Worm (Caenorhabditis elegans) whole organism, late embryonic: Measurements from ENCODE around the gene Y44A6D.5.

Experiments
- C08G9.2 ChIP-seq: sonication (generic microtip); optimal IDR thresholded peaks from 2 replicates; lab custom pipeline; 2016; ENCODE audit warnings: mild to moderate bottlenecking, missing genetic modification characterization, moderate library complexity, missing compliant biosample characterization
- C38D4.7 ChIP-seq: fragments of 200-800 bp; sonication (Bioruptor generic); optimal IDR thresholded peaks from 2 replicates; lab custom pipeline; 2018; ENCODE audit warnings: mild to moderate bottlenecking, missing genetic modification characterization, moderate library complexity, missing compliant biosample characterization
- K02D7.2 ChIP-seq: sonication (generic microtip); optimal IDR thresholded peaks from 2 replicates; lab custom pipeline; 2017; ENCODE audit warnings: mild to moderate bottlenecking, missing genetic modification characterization, missing compliant biosample characterization
- Y22D7AL.16 ChIP-seq: sonication (generic microtip); optimal IDR thresholded peaks from 2 replicates; lab custom pipeline; 2016; ENCODE audit warnings: missing genetic modification characterization, missing compliant biosample characterization
- ama-1 ChIP-seq: fragments of 150-350 bp; optimal IDR thresholded peaks from 2 replicates; lab custom pipeline; 2014
- ceh-18 ChIP-seq: sonication (generic microtip); optimal IDR thresholded peaks from 2 replicates; lab custom pipeline; 2016; ENCODE audit warnings: missing genetic modification characterization, missing compliant biosample characterization
- ceh-22 ChIP-seq: sonication (generic microtip); optimal IDR thresholded peaks from 2 replicates; lab custom pipeline; 2017; ENCODE audit warnings: missing biosample characterization, missing genetic modification characterization
- ceh-30 ChIP-seq: fragments of 150-350 bp; optimal IDR thresholded peaks from 2 replicates; lab custom pipeline; 2014; ENCODE audit warnings: missing biosample characterization, missing genetic modification characterization
- ceh-31 ChIP-seq: sonication (generic microtip); optimal IDR thresholded peaks from 2 replicates; lab custom pipeline; 2016; ENCODE audit warnings: missing genetic modification characterization, missing compliant biosample characterization
- ceh-34 ChIP-seq: sonication (generic microtip); optimal IDR thresholded peaks from 2 replicates; lab custom pipeline; 2016; ENCODE audit warnings: mild to moderate bottlenecking, missing genetic modification characterization, missing compliant biosample characterization
- ceh-48 ChIP-seq: sonication (generic microtip); optimal IDR thresholded peaks from 2 replicates; lab custom pipeline; 2016; ENCODE audit warnings: missing genetic modification characterization, inconsistent platforms, missing compliant biosample characterization
- ceh-9 ChIP-seq: sonication (generic microtip); optimal IDR thresholded peaks from 2 replicates; lab custom pipeline; 2016; ENCODE audit warnings: mild to moderate bottlenecking, missing genetic modification characterization, inconsistent platforms, missing compliant biosample characterization
- dve-1 ChIP-seq: sonication (generic microtip); optimal IDR thresholded peaks from 2 replicates; lab custom pipeline; 2017; ENCODE audit warnings: antibody characterized with exemption, mild to moderate bottlenecking, missing genetic modification characterization, missing compliant biosample characterization
- elt-2 ChIP-seq: sonication (generic microtip); optimal IDR thresholded peaks from 2 replicates; lab custom pipeline; 2016; ENCODE audit warnings: missing genetic modification reagents, missing genetic modification characterization, missing compliant biosample characterization
- fax-1 ChIP-seq: sonication (generic microtip); optimal IDR thresholded peaks from 2 replicates; lab custom pipeline; 2016; ENCODE audit warnings: missing genotype, missing genetic modification characterization, missing compliant biosample characterization
- fkh-6 ChIP-seq: sonication (generic microtip); optimal IDR thresholded peaks from 2 replicates; lab custom pipeline; 2016; ENCODE audit warnings: missing genetic modification characterization, missing compliant biosample characterization
- gmeb-2 ChIP-seq: sonication (generic microtip); optimal IDR thresholded peaks from 2 replicates; lab custom pipeline; 2016; ENCODE audit warnings: missing genetic modification characterization, inconsistent platforms, missing compliant biosample characterization
- hlh-15 ChIP-seq: sonication (generic microtip); optimal IDR thresholded peaks from 2 replicates; lab custom pipeline; 2016; ENCODE audit warnings: missing genetic modification characterization, missing compliant biosample characterization
- hlh-30 ChIP-seq: sonication (generic microtip); optimal IDR thresholded peaks from 2 replicates; lab custom pipeline; 2017; ENCODE audit warnings: antibody characterized with exemption, missing genetic modification characterization, missing compliant biosample characterization; ENCODE audit not compliant: insufficient read depth
- lim-6 ChIP-seq: sonication (generic microtip); optimal IDR thresholded peaks from 2 replicates; lab custom pipeline; 2016; ENCODE audit warnings: missing genetic modification characterization, missing compliant biosample characterization
- lin-11 ChIP-seq: fragments of 200-800 bp; sonication (Bioruptor generic); optimal IDR thresholded peaks from 2 replicates; lab custom pipeline; 2018; ENCODE audit warnings: mild to moderate bottlenecking, missing genetic modification characterization, missing compliant biosample characterization
- nfya-1 ChIP-seq: sonication (generic microtip); optimal IDR thresholded peaks from 2 replicates; lab custom pipeline; 2017; ENCODE audit warnings: missing genetic modification characterization, mild to moderate bottlenecking, missing compliant biosample characterization, antibody characterized with exemption, moderate library complexity
- odd-2 ChIP-seq: sonication (generic microtip); optimal IDR thresholded peaks from 2 replicates; lab custom pipeline; 2017; ENCODE audit warnings: antibody characterized with exemption, mild to moderate bottlenecking, missing genetic modification characterization, missing compliant biosample characterization
- pat-9 ChIP-seq: fragments of 200-800 bp; sonication (Bioruptor generic); optimal IDR thresholded peaks from 2 replicates; lab custom pipeline; 2018; ENCODE audit warnings: mild to moderate bottlenecking, missing genetic modification characterization, moderate library complexity, missing compliant biosample characterization
- pax-1 ChIP-seq: fragments of 150-350 bp; optimal IDR thresholded peaks from 2 replicates; lab custom pipeline; 2014; ENCODE audit warnings: missing biosample characterization, missing genetic modification characterization
- pha-2 ChIP-seq: sonication (generic microtip); optimal IDR thresholded peaks from 2 replicates; lab custom pipeline; 2017; ENCODE audit warnings: mild to moderate bottlenecking, missing genetic modification characterization, missing compliant biosample characterization
- pqm-1 ChIP-seq: sonication (generic microtip); optimal IDR thresholded peaks from 2 replicates; lab custom pipeline; 2016; ENCODE audit warnings: missing genetic modification characterization, missing compliant biosample characterization
- ref-2 ChIP-seq: sonication (generic microtip); optimal IDR thresholded peaks from 2 replicates; lab custom pipeline; 2016; ENCODE audit warnings: missing genetic modification characterization, missing compliant biosample characterization
- rnt-1 ChIP-seq: sonication (generic microtip); optimal IDR thresholded peaks from 2 replicates; lab custom pipeline; 2016; ENCODE audit warnings: missing genetic modification characterization, missing compliant biosample characterization
- sox-2 ChIP-seq: fragments of 200-800 bp; sonication (Bioruptor generic); IDR thresholded peaks from 2 replicates; pipeline ENCODE4 v1.3.6; 2022; ENCODE audit warnings: missing genetic modification reagents, missing genetic modification characterization, missing compliant biosample characterization
- tbx-2 ChIP-seq: sonication (generic microtip); optimal IDR thresholded peaks from 2 replicates; lab custom pipeline; 2016; ENCODE audit warnings: missing genetic modification characterization, missing compliant biosample characterization
- tbx-7 ChIP-seq: sonication (generic microtip); optimal IDR thresholded peaks from 2 replicates; lab custom pipeline; 2016; ENCODE audit warnings: missing genotype, missing genetic modification characterization, missing compliant biosample characterization
- ttx-3 ChIP-seq: sonication (generic microtip); optimal IDR thresholded peaks from 2 replicates; lab custom pipeline; 2016; ENCODE audit warnings: missing genetic modification reagents, missing genetic modification characterization, missing compliant biosample characterization
- unc-3 ChIP-seq, 2 experiments: fragments of 200-800 bp in 1 of 2; sonication (Bioruptor generic) in 1 of 2; sonication (generic microtip) in 1 of 2; conservative IDR thresholded peaks in 1 of 2; optimal IDR thresholded peaks in 1 of 2; 2 replicates each; pipeline versions ENCODE4 v1.3.6 to Lab custom; 2016 to 2022; ENCODE audit warnings: missing compliant biosample characterization in 2 of 2, missing genetic modification characterization in 2 of 2, missing genetic modification reagents in 1 of 2
- unc-42 ChIP-seq: sonication (generic microtip); optimal IDR thresholded peaks from 2 replicates; lab custom pipeline; 2016; ENCODE audit warnings: missing genotype, missing genetic modification characterization, missing compliant biosample characterization
- unc-55 ChIP-seq: sonication (generic microtip); optimal IDR thresholded peaks from 2 replicates; lab custom pipeline; 2017; ENCODE audit warnings: missing biosample characterization, missing genetic modification reagents, missing genetic modification characterization
- unc-86 ChIP-seq: sonication (generic microtip); optimal IDR thresholded peaks from 2 replicates; lab custom pipeline; 2016; ENCODE audit warnings: missing genetic modification characterization, missing compliant biosample characterization
- zip-5 ChIP-seq: sonication (generic microtip); optimal IDR thresholded peaks from 2 replicates; lab custom pipeline; 2016; ENCODE audit warnings: missing genetic modification characterization, missing compliant biosample characterization
- ztf-16 ChIP-seq: sonication (generic microtip); optimal IDR thresholded peaks from 2 replicates; lab custom pipeline; 2017; ENCODE audit warnings: missing genetic modification characterization, missing compliant biosample characterization

Gene Y44A6D.5

ce11 chrV:20802906-20803305 is at the start of gene Y44A6D.5:
Y44A6D.5 (minus strand) TSS chrV:20803006.
- TF ChIP-seq ceh-34 (tag; lab: Kevin White, UChicago) = no peak
- TF ChIP-seq odd-2 (tag; lab: Kevin White, UChicago) = no peak
- no peak for TF ChIP-seq ceh-9
- no peak for TF ChIP-seq hlh-30 (tag; lab: Kevin White, UChicago)
- TF ChIP-seq elt-2 (tag; lab: Kevin White, UChicago) = no peak
- no peak for TF ChIP-seq fkh-6
- TF ChIP-seq dve-1 = no peak
- no peak for TF ChIP-seq ama-1
- no peak for TF ChIP-seq Y22D7AL.16 (tag; lab: Kevin White, UChicago)

ce11 chrV:20851847-20852386 is 49.1 kb upstream of the Y44A6D.5 start, which contains the start of gene ndua-1:
ndua-1 (minus strand) TSS chrV:20851897.
- peak; percentile 74 for TF ChIP-seq pha-2 (tag; lab: Kevin White, UChicago)
- peak; percentile 33 for TF ChIP-seq tbx-2 (tag; lab: Kevin White, UChicago)
- TF ChIP-seq C08G9.2 (tag; lab: Kevin White, UChicago) = peak; percentile 50
- peak; percentile 73 for TF ChIP-seq unc-42 (tag; lab: Kevin White, UChicago)
- TF ChIP-seq nfya-1 = peak; percentile 37
- TF ChIP-seq gmeb-2 (tag; lab: Kevin White, UChicago) = no peak
- TF ChIP-seq ztf-16 = peak; percentile 20
- TF ChIP-seq ceh-31 = peak; percentile 52
- no peak for TF ChIP-seq C38D4.7 (GFP tag; lab: Kevin White, UChicago)
- TF ChIP-seq ceh-18 = no peak
- peak; percentile 9 for TF ChIP-seq elt-2 (tag; lab: Kevin White, UChicago)
- TF ChIP-seq ref-2 (tag; lab: Kevin White, UChicago) = peak; percentile 13
- peak; percentile 31 for TF ChIP-seq Y22D7AL.16 (tag; lab: Kevin White, UChicago)

ce11 chrV:20850580-20850979 is 47.8 kb upstream of the Y44A6D.5 start, which contains the start of gene clec-264:
clec-264 (minus strand) TSS chrV:20850701.
- peak; percentile 77 for TF ChIP-seq unc-55 (GFP tag; lab: Kevin White, UChicago)
- TF ChIP-seq unc-3 (GFP tag; conservative IDR thresholded peaks at IDR 0.05; lab: Robert Waterston, UW) = no peak
- TF ChIP-seq unc-3 (tag; optimal IDR thresholded peaks at IDR 0.05; lab: Kevin White, UChicago) = no peak
- TF ChIP-seq ceh-48 (tag; lab: Kevin White, UChicago) = no peak
- no peak for TF ChIP-seq zip-5 (tag; lab: Kevin White, UChicago)
- no peak for TF ChIP-seq gmeb-2 (tag; lab: Kevin White, UChicago)

- TF ChIP-seq fax-1 (tag; lab: Kevin White, UChicago) (no peak), ama-1 (peak; percentile 27)
Measured at ce11 chrV:20847743-20848229, 45.0 kb upstream of the Y44A6D.5 start.

ce11 chrV:20845524-20846208 is 42.9 kb upstream of the Y44A6D.5 start, which contains the start of the genes F31D4.2 and fkb-6:
F31D4.2 (minus strand) TSS chrV:20845546.
fkb-6 (plus strand) TSS chrV:20846158.
- TF ChIP-seq hlh-30 (tag; lab: Kevin White, UChicago) = peak; percentile 22
- no peak for TF ChIP-seq tbx-7 (tag; lab: Kevin White, UChicago)
- no peak for TF ChIP-seq hlh-15 (tag; lab: Kevin White, UChicago)
- TF ChIP-seq ceh-18 = no peak
- TF ChIP-seq unc-42 (tag; lab: Kevin White, UChicago) = peak; percentile 37
- peak; percentile 8 for TF ChIP-seq pax-1 (tag; lab: Kevin White, UChicago)
- no peak for TF ChIP-seq lim-6 (tag; lab: Kevin White, UChicago)
- no peak for TF ChIP-seq K02D7.2
- no peak for TF ChIP-seq ceh-22 (tag; lab: Kevin White, UChicago)
- no peak for TF ChIP-seq ceh-30 (tag; lab: Kevin White, UChicago)
- peak; percentile 53 for TF ChIP-seq tbx-2 (tag; lab: Kevin White, UChicago)
- no peak for TF ChIP-seq ttx-3 (tag; lab: Kevin White, UChicago)
- no peak for TF ChIP-seq ref-2 (tag; lab: Kevin White, UChicago)
- TF ChIP-seq C08G9.2 (tag; lab: Kevin White, UChicago) = no peak
- TF ChIP-seq zip-5 (tag; lab: Kevin White, UChicago) = no peak
- TF ChIP-seq unc-86 (tag; lab: Kevin White, UChicago) = peak; percentile 3
- peak; percentile 63 for TF ChIP-seq unc-55 (GFP tag; lab: Kevin White, UChicago)
- peak; percentile 81 for TF ChIP-seq nfya-1
- no peak for TF ChIP-seq gmeb-2 (tag; lab: Kevin White, UChicago)
- TF ChIP-seq ceh-31 = peak; percentile 9
- TF ChIP-seq fkh-6 = no peak
- TF ChIP-seq ceh-34 (tag; lab: Kevin White, UChicago) = peak; percentile 27
- peak; percentile 4 for TF ChIP-seq pha-2 (tag; lab: Kevin White, UChicago)
- TF ChIP-seq pqm-1 (tag; lab: Kevin White, UChicago) = no peak
- TF ChIP-seq rnt-1 (tag; lab: Kevin White, UChicago) = no peak
- TF ChIP-seq pat-9 (tag; lab: Kevin White, UChicago) = no peak
- TF ChIP-seq ceh-48 (tag; lab: Kevin White, UChicago) = peak; percentile 89
- TF ChIP-seq lin-11 (tag; lab: Kevin White, UChicago) = no peak
- peak; percentile 1; the same call in 1 of the 2 replicates for TF ChIP-seq sox-2 (GFP tag; lab: Robert Waterston, UW)
